Worm (Caenorhabditis elegans): ENCODE results near the gene fbxa-211.

- TF ChIP-seq klf-2 (GFP tag; conservative IDR thresholded peaks at IDR 0.05): no peak
- TF ChIP-seq flt-1 (GFP tag; IDR thresholded peaks at IDR 0.05): no peak
- no peak for TF ChIP-seq ztf-23 (GFP tag; IDR thresholded peaks at IDR 0.05)
Observed at ce11 chrV:18167161-18167560, 39.8 kb downstream of the fbxa-211 start, which contains the start of gene C14A6.6.
